Worm (Caenorhabditis elegans) whole organism, L4/young adult: ENCODE data around the gene eif-1.

Source experiments
- W03F9.2 ChIP-seq: fragments of 150-350 bp; optimal IDR thresholded peaks from 2 replicates; lab custom pipeline; 2014; ENCODE audit warnings: missing biosample characterization, missing genetic modification characterization
- him-1 ChIP-seq: sonication (generic microtip); optimal IDR thresholded peaks from 2 replicates; lab custom pipeline; 2016; ENCODE audit warnings: missing genotype, missing genetic modification reagents, missing genetic modification characterization, missing compliant biosample characterization

- no peak for TF ChIP-seq W03F9.2
- no peak for TF ChIP-seq him-1 (tag; lab: Kevin White, UChicago)
Observed at ce11 chrII:4953289-4953688, 40.1 kb downstream of the eif-1 start, which contains the start of gene ndx-3.
